Worm (Caenorhabditis elegans) whole organism, L3 larva: ENCODE results near the gene col-10.

Source experiments
- R02D3.7 ChIP-seq: fragments of 150-350 bp; optimal IDR thresholded peaks from 2 replicates; lab custom pipeline; 2014; ENCODE audit warnings: missing biosample characterization, missing genetic modification characterization
- ama-1 ChIP-seq: fragments of 150-350 bp; optimal IDR thresholded peaks from 2 replicates; lab custom pipeline; 2018
- ceh-9 ChIP-seq: sonication (generic microtip); optimal IDR thresholded peaks from 2 replicates; lab custom pipeline; 2018; ENCODE audit warnings: missing biosample characterization, missing genetic modification characterization
- egl-27 ChIP-seq: sonication (generic microtip); optimal IDR thresholded peaks from 4 replicates; lab custom pipeline; 2017; ENCODE audit warnings: missing biosample characterization, missing genetic modification reagents, missing genetic modification characterization
- elt-3 ChIP-seq, 3 experiments: fragments of 150-350 bp in 1 of 3; sonication (generic microtip) in 2 of 3; optimal IDR thresholded peaks; 2 replicates in 2 of 3; 4 replicates in 1 of 3; lab custom pipeline; 2014 to 2017; ENCODE audit warnings: missing biosample characterization in 3 of 3, missing genetic modification characterization in 3 of 3
- lin-15B ChIP-seq: fragments of 150-350 bp; optimal IDR thresholded peaks from 2 replicates; lab custom pipeline; 2014; ENCODE audit warnings: missing biosample characterization, missing genetic modification characterization
- lsy-12 ChIP-seq: sonication (generic microtip); optimal IDR thresholded peaks from 2 replicates; lab custom pipeline; 2016; ENCODE audit warnings: mild to moderate bottlenecking, missing genetic modification characterization, missing compliant biosample characterization
- nhr-28 ChIP-seq: fragments of 150-350 bp; optimal IDR thresholded peaks from 2 replicates; lab custom pipeline; 2014; ENCODE audit warnings: missing biosample characterization, missing genetic modification characterization
- pqm-1 ChIP-seq: fragments of 150-350 bp; optimal IDR thresholded peaks from 2 replicates; lab custom pipeline; 2017; ENCODE audit warnings: missing biosample characterization, missing genetic modification characterization, inconsistent platforms
- snpc-4 ChIP-seq: fragments of 150-350 bp; optimal IDR thresholded peaks from 2 replicates; lab custom pipeline; 2014; ENCODE audit warnings: missing biosample characterization, missing genetic modification characterization
- tbx-2 ChIP-seq: sonication (generic microtip); optimal IDR thresholded peaks from 2 replicates; lab custom pipeline; 2016; ENCODE audit warnings: mild to moderate bottlenecking, missing genetic modification characterization, missing compliant biosample characterization
- unc-62 ChIP-seq: fragments of 150-350 bp; sonication (generic microtip); optimal IDR thresholded peaks from 4 replicates; lab custom pipeline; 2014; ENCODE audit warnings: missing biosample characterization, missing genetic modification reagents, missing genetic modification characterization
- ztf-11 ChIP-seq: fragments of 150-350 bp; optimal IDR thresholded peaks from 2 replicates; lab custom pipeline; 2014; ENCODE audit warnings: missing biosample characterization, missing genetic modification characterization

DNA sequence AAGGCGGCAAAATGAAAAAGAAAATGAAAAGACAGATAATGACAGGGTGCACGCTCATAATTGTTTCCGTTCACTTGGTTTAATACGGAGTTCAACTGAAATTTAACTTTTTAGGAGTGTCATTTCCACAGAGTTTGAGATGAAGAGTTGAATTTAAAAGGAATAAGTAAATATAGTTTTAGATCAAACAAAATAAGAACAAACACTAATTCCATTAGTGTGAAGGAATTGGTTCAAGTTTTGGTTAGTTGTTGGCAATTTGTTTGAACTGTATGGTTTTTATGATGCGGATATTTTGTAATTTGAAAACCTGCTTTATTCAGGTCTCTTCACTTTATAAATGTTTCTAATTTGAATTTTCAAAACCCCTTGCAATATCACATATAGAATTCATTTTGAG, 8.4 kb downstream of the col-10 start, which contains the start of gene B0222.15:
- TF ChIP-seq R02D3.7 (tag; lab: Kevin White, UChicago) (no peak), elt-3 (tag; optimal IDR thresholded peaks at IDR 0.05; lab: Kevin White, UChicago) (no peak), nhr-28 (tag; lab: Kevin White, UChicago) (no peak), ztf-11 (tag; lab: Kevin White, UChicago) (no peak), ama-1 (lab: Kevin White, UChicago) (no peak), snpc-4 (tag; lab: Kevin White, UChicago) (no peak), egl-27 (tag; lab: Kevin White, UChicago) (no peak), pqm-1 (tag; lab: Kevin White, UChicago) (no peak), unc-62 (GFP tag; lab: Kevin White, UChicago) (no peak), lin-15B (tag; lab: Kevin White, UChicago) (no peak), tbx-2 (tag; lab: Kevin White, UChicago) (no peak), lsy-12 (tag; lab: Kevin White, UChicago) (no peak), ceh-9 (tag; lab: Kevin White, UChicago) (no peak)
